Worm (Caenorhabditis elegans): Measurements from ENCODE around the gene nlp-43.

The nlp-43 gene

DNA sequence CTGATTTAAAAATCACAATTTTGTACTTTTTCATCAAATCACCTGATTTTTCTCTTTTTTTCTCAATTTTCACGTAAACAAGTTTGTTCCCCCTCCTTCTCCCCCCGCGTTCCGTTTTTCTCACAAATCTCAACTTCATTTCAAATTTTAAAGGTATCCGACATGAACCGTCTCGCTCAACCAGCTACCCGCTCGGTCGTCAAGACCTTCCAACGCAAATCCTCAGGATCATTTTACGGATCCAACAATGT lies 39.3 kb downstream of the nlp-43 start, which contains the start of gene cox-6A:
TSS of gene cox-6A (plus strand) at position 152 of the 251 bp plus-strand sequence.
- TF ChIP-seq klf-2 (GFP tag; conservative IDR thresholded peaks at IDR 0.05) (no peak), ztf-29 (GFP tag; IDR thresholded peaks at IDR 0.05) (no peak), ref-1 (GFP tag; conservative IDR thresholded peaks at IDR 0.05) (no peak), med-1 (GFP tag; optimal IDR thresholded peaks at IDR 0.05; ENCODE audit: insufficient read depth) (no peak), cog-1 (tag; optimal IDR thresholded peaks at IDR 0.05) (no peak), ztf-23 (GFP tag; IDR thresholded peaks at IDR 0.05) (no peak), flt-1 (GFP tag; IDR thresholded peaks at IDR 0.05) (no peak), T22C8.4 (GFP tag; IDR thresholded peaks at IDR 0.05) (no peak), tab-1 (GFP tag; IDR thresholded peaks at IDR 0.05) (no peak)

DNA sequence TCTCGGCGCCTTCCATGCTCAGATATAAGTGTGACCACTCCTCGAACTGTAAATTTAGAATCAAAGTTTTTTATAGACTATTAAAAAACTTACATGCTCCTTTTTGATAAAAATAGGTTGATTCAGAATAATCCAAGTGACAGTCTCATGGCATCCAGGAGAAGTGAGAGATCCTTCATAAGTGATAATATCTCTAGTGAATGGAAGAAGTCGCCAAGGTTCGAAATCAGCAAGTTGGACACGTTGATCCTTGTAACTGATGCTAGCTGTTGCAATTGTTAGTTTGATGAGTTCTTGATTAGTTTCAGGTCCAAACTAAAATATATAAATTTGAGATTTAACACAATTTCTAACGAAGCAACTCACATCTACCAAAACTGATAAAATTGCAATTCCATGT lies 41.1 kb downstream of the nlp-43 start:
- TF ChIP-seq flt-1 (GFP tag; IDR thresholded peaks at IDR 0.05), result no peak
- TF ChIP-seq med-1 (GFP tag; optimal IDR thresholded peaks at IDR 0.05; ENCODE audit: insufficient read depth), result no peak
- TF ChIP-seq ref-1 (GFP tag; conservative IDR thresholded peaks at IDR 0.05), result no peak
- no peak for TF ChIP-seq ztf-29 (GFP tag; IDR thresholded peaks at IDR 0.05)
- TF ChIP-seq klf-2 (GFP tag; conservative IDR thresholded peaks at IDR 0.05), result no peak
- no peak for TF ChIP-seq ztf-23 (GFP tag; IDR thresholded peaks at IDR 0.05)
- TF ChIP-seq T22C8.4 (GFP tag; IDR thresholded peaks at IDR 0.05), result no peak
- no peak for TF ChIP-seq cog-1 (tag; optimal IDR thresholded peaks at IDR 0.05)
- no peak for TF ChIP-seq tab-1 (GFP tag; IDR thresholded peaks at IDR 0.05)

DNA sequence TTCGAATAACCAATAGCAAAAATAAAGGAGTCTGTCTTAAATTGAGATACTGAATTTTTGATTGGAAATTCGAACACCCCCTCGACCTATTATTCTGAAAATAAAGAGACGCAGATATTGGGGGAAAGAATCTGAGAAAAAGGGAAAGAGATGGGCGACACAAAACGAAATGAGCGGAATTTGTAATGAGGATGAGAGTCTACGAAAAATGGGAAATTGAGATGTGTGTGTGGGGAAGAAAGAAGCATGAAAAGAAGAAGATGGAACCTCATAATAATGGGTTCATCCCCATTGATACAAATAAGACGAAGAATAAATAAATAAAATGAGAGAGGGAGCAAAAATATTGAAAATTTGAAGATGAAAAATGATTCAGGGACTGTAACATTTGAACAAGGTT lies 43.3 kb downstream of the nlp-43 start, which contains the start of gene cah-1:
TSS of gene cah-1 (minus strand) at position 101 of the 400 bp plus-strand sequence.
- TF ChIP-seq med-1 (GFP tag; optimal IDR thresholded peaks at IDR 0.05; ENCODE audit: insufficient read depth), result no peak
- no peak for TF ChIP-seq tab-1 (GFP tag; IDR thresholded peaks at IDR 0.05)
- TF ChIP-seq flt-1 (GFP tag; IDR thresholded peaks at IDR 0.05), result no peak
- no peak for TF ChIP-seq klf-2 (GFP tag; conservative IDR thresholded peaks at IDR 0.05)
- no peak for TF ChIP-seq ztf-23 (GFP tag; IDR thresholded peaks at IDR 0.05)
- TF ChIP-seq ztf-29 (GFP tag; IDR thresholded peaks at IDR 0.05), result no peak
- TF ChIP-seq ref-1 (GFP tag; conservative IDR thresholded peaks at IDR 0.05), result no peak
- no peak for TF ChIP-seq T22C8.4 (GFP tag; IDR thresholded peaks at IDR 0.05)
- no peak for TF ChIP-seq cog-1 (tag; optimal IDR thresholded peaks at IDR 0.05)

DNA sequence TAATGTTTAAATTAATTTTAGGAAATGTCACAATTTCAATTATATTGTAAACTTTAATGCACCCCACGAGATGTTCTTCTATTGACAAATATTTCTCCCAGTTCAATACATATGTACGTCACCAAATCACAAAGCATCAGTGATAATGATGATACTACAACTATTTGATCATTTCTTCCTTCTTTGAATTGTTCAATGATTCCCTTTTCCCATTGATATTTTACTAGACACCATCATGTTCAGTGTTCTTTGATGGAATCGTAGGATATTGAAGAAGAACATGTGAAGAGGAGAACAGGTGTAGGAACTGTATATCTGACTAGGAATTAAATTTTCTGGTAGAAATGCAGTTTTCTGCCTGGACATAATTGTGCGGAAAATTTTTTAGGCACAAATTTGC lies 47.3 kb downstream of the nlp-43 start:
- no peak for TF ChIP-seq ref-1 (GFP tag; conservative IDR thresholded peaks at IDR 0.05)

DNA sequence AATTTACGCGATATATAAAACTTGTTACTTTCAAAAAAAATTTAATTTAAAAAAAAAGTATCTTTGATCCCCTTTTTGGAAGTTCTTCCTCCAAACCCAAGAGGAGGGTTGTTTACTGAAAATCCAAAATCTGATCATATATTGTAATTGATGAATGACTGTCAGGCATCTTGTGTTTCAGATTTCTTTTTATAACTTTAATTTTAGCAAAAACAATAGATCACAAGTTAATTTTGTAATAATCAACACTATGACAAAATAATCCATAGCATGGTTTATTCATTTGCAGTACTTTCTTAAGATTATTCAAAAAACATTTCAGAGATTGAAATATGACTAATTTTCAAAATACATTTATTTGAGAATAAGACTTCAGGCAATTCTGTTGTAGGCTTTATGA lies 50.1 kb downstream of the nlp-43 start:
- TF ChIP-seq ztf-29 (GFP tag; IDR thresholded peaks at IDR 0.05), result no peak
- no peak for TF ChIP-seq flt-1 (GFP tag; IDR thresholded peaks at IDR 0.05)
- no peak for TF ChIP-seq med-1 (GFP tag; optimal IDR thresholded peaks at IDR 0.05; ENCODE audit: insufficient read depth)
